Fruit fly (Drosophila melanogaster) whole organism, embryonic: ENCODE data around the gene Parg.

Experiments used
- Abd-B ChIP-seq: fragments of 200-800 bp; sonication (Bioruptor generic); optimal IDR thresholded peaks from 2 replicates; lab custom pipeline; 2018; ENCODE audit warnings: missing biosample characterization, mild to moderate bottlenecking, missing genetic modification characterization, moderate library complexity
- Atf-2 ChIP-seq: fragments of 200-800 bp; sonication (Bioruptor generic); optimal IDR thresholded peaks from 2 replicates; lab custom pipeline; 2016; ENCODE audit warnings: missing biosample characterization, missing genetic modification characterization
- Bgb ChIP-seq: fragments of 200-800 bp; sonication (Bioruptor generic); IDR thresholded peaks from 2 replicates; pipeline ENCODE4 v1.3.6; 2022; ENCODE audit warnings: missing biosample characterization, missing genetic modification characterization; ENCODE audit not compliant: partially characterized antibody
- CG11093 ChIP-seq: fragments of 200-800 bp; sonication (Bioruptor generic); IDR thresholded peaks from 3 replicates; pipeline ENCODE4 v1.3.6; 2022; ENCODE audit warnings: missing biosample characterization, missing genetic modification characterization
- CG11456 ChIP-seq: fragments of 200-800 bp; sonication (Bioruptor generic); IDR thresholded peaks from 3 replicates; pipeline ENCODE4 v1.3.6; 2022; ENCODE audit warnings: missing biosample characterization, missing genetic modification characterization
- CG11696 ChIP-seq: fragments of 200-800 bp; sonication (Bioruptor generic); IDR thresholded peaks from 2 replicates; pipeline ENCODE4 v1.3.6; 2022; ENCODE audit warnings: missing biosample characterization, missing genetic modification characterization
- CG13424 ChIP-seq: fragments of 200-800 bp; sonication (Bioruptor generic); optimal IDR thresholded peaks from 2 replicates; lab custom pipeline; 2019; ENCODE audit warnings: missing biosample characterization, mild to moderate bottlenecking, missing genetic modification characterization, moderate library complexity
- CG13894 ChIP-seq: fragments of 200-800 bp; sonication (Bioruptor generic); optimal IDR thresholded peaks from 3 replicates; lab custom pipeline; 2018; ENCODE audit warnings: missing biosample characterization, mild to moderate bottlenecking, missing genetic modification characterization, moderate library complexity
- CG14860 ChIP-seq: fragments of 200-800 bp; sonication (Bioruptor generic); IDR thresholded peaks from 3 replicates; pipeline ENCODE4 v1.3.6; 2022; ENCODE audit warnings: missing biosample characterization, missing genetic modification characterization; ENCODE audit not compliant: partially characterized antibody
- CG15073 ChIP-seq: fragments of 200-800 bp; sonication (Bioruptor generic); optimal IDR thresholded peaks from 2 replicates; lab custom pipeline; 2016; ENCODE audit warnings: missing biosample characterization, missing genetic modification characterization
- CG1832 ChIP-seq: fragments of 200-800 bp; sonication (Bioruptor generic); optimal IDR thresholded peaks from 2 replicates; lab custom pipeline; 2017; ENCODE audit warnings: missing biosample characterization, mild to moderate bottlenecking, missing genetic modification characterization, inconsistent platforms
- CG18476 ChIP-seq: fragments of 200-800 bp; sonication (Bioruptor generic); optimal IDR thresholded peaks from 2 replicates; lab custom pipeline; 2016; ENCODE audit warnings: missing biosample characterization, mild to moderate bottlenecking, missing genetic modification characterization
- CG18599 ChIP-seq: fragments of 200-800 bp; sonication (Bioruptor generic); optimal IDR thresholded peaks from 3 replicates; lab custom pipeline; 2017; ENCODE audit warnings: missing biosample characterization, missing genetic modification characterization, mild to moderate bottlenecking, moderate library complexity, missing genetic modification reagents
- CG2889 ChIP-seq: fragments of 200-800 bp; sonication (Bioruptor generic); IDR thresholded peaks from 3 replicates; pipeline ENCODE4 v1.3.6; 2022; ENCODE audit warnings: missing biosample characterization, missing genetic modification characterization
- CG30020 ChIP-seq: fragments of 200-800 bp; optimal IDR thresholded peaks from 2 replicates; lab custom pipeline; 2019; ENCODE audit warnings: missing biosample characterization, mild to moderate bottlenecking, missing genetic modification characterization, moderate library complexity
- CG31224 ChIP-seq: fragments of 200-800 bp; sonication (Bioruptor generic); IDR thresholded peaks from 2 replicates; pipeline ENCODE4 v1.3.6; 2022; ENCODE audit warnings: missing biosample characterization, missing genetic modification characterization
- CG3726 ChIP-seq: fragments of 200-800 bp; sonication (Bioruptor generic); IDR thresholded peaks from 3 replicates; pipeline ENCODE4, ENCODE4 v1.3.6; 2022; ENCODE audit warnings: missing biosample characterization, missing genetic modification characterization
- CG6683 ChIP-seq: fragments of 200-800 bp; sonication (Bioruptor generic); optimal IDR thresholded peaks from 2 replicates; lab custom pipeline; 2017; ENCODE audit warnings: missing biosample characterization, mild to moderate bottlenecking, missing genetic modification characterization, missing genetic modification reagents
- CG7963 ChIP-seq: fragments of 200-800 bp; sonication (Bioruptor generic); IDR thresholded peaks from 3 replicates; pipeline ENCODE4 v1.3.6; 2022; ENCODE audit warnings: missing biosample characterization, missing genetic modification characterization; ENCODE audit not compliant: partially characterized antibody
- CG8765 ChIP-seq: fragments of 200-800 bp; sonication (Bioruptor generic); IDR thresholded peaks from 2 replicates; pipeline ENCODE4 v1.3.6; 2022; ENCODE audit warnings: missing biosample characterization, missing genetic modification characterization
- Dek ChIP-seq: fragments of 200-800 bp; sonication (Bioruptor generic); optimal IDR thresholded peaks from 3 replicates; lab custom pipeline; 2019; ENCODE audit warnings: missing biosample characterization, mild to moderate bottlenecking, missing genetic modification characterization, moderate library complexity
- E2f2 ChIP-seq: fragments of 200-800 bp; sonication (Bioruptor generic); IDR thresholded peaks from 2 replicates; pipeline ENCODE4 v1.3.6; 2022; ENCODE audit warnings: missing biosample characterization, missing genetic modification characterization
- ERR ChIP-seq: fragments of 200-800 bp; sonication (Bioruptor generic); optimal IDR thresholded peaks from 2 replicates; lab custom pipeline; 2016; ENCODE audit warnings: missing biosample characterization, missing genetic modification characterization
- Hr3 ChIP-seq: fragments of 200-800 bp; sonication (Bioruptor generic); optimal IDR thresholded peaks from 3 replicates; lab custom pipeline; 2016; ENCODE audit warnings: missing biosample characterization, missing genetic modification characterization
- MBD-R2 ChIP-seq: fragments of 200-800 bp; sonication (Bioruptor generic); IDR thresholded peaks from 2 replicates; pipeline ENCODE4 v1.3.6; 2022; ENCODE audit warnings: missing biosample characterization, missing genetic modification characterization
- NC2β ChIP-seq: fragments of 200-800 bp; sonication (Bioruptor generic); optimal IDR thresholded peaks from 2 replicates; lab custom pipeline; 2016; ENCODE audit warnings: missing biosample characterization, missing genetic modification characterization
- Opbp ChIP-seq: fragments of 200-800 bp; sonication (Bioruptor generic); IDR thresholded peaks from 3 replicates; pipeline ENCODE4 v1.3.6; 2022; ENCODE audit warnings: missing biosample characterization, missing genetic modification characterization; ENCODE audit not compliant: partially characterized antibody
- Sox100B ChIP-seq: fragments of 200-800 bp; sonication (Bioruptor generic); optimal IDR thresholded peaks from 3 replicates; lab custom pipeline; 2018; ENCODE audit warnings: missing biosample characterization, mild to moderate bottlenecking, missing genetic modification characterization
- Sox102F ChIP-seq: fragments of 200-800 bp; sonication (Bioruptor generic); optimal IDR thresholded peaks from 2 replicates; lab custom pipeline; 2018; ENCODE audit warnings: missing biosample characterization, mild to moderate bottlenecking, missing genetic modification characterization, moderate library complexity
- Taf1 ChIP-seq: fragments of 200-800 bp; sonication (Bioruptor generic); IDR thresholded peaks from 2 replicates; pipeline ENCODE4 v1.3.6; 2022; ENCODE audit warnings: missing biosample characterization, missing genetic modification characterization
- abd-A ChIP-seq: fragments of 200-800 bp; sonication (Bioruptor generic); optimal IDR thresholded peaks from 3 replicates; lab custom pipeline; 2019; ENCODE audit warnings: missing biosample characterization, mild to moderate bottlenecking, missing genetic modification characterization, moderate library complexity
- cad ChIP-seq: fragments of >200 bp; optimal IDR thresholded peaks from 2 replicates; lab custom pipeline; 2017; ENCODE audit warnings: missing biosample characterization, missing genetic modification characterization
- crc ChIP-seq: fragments of 200-800 bp; sonication (Bioruptor generic); optimal IDR thresholded peaks from 2 replicates; lab custom pipeline; 2016; ENCODE audit warnings: missing biosample characterization, missing genetic modification characterization
- dpn ChIP-seq, 2 experiments: fragments of 200-800 bp; sonication (Bioruptor generic); optimal IDR thresholded peaks; 3 replicates each; lab custom pipeline; 2016; ENCODE audit warnings: missing biosample characterization in 2 of 2, missing genetic modification characterization in 2 of 2
- dysf ChIP-seq: fragments of 200-800 bp; sonication (Bioruptor generic); IDR thresholded peaks from 3 replicates; pipeline ENCODE4 v1.3.6; 2022; ENCODE audit warnings: missing biosample characterization, missing genetic modification characterization
- emc ChIP-seq: fragments of 200-800 bp; sonication (Bioruptor generic); optimal IDR thresholded peaks from 2 replicates; lab custom pipeline; 2016; ENCODE audit warnings: missing biosample characterization, missing genetic modification characterization
- ewg ChIP-seq: fragments of 200-800 bp; sonication (Bioruptor generic); optimal IDR thresholded peaks from 3 replicates; lab custom pipeline; 2017; ENCODE audit warnings: mild to moderate bottlenecking, missing biosample characterization, missing genetic modification reagents, missing genetic modification characterization
- hth ChIP-seq: fragments of >200 bp; optimal IDR thresholded peaks from 2 replicates; lab custom pipeline; 2017; ENCODE audit warnings: inconsistent platforms
- jumu ChIP-seq: fragments of 200-800 bp; sonication (Bioruptor generic); optimal IDR thresholded peaks from 3 replicates; lab custom pipeline; 2016; ENCODE audit warnings: missing biosample characterization, missing genetic modification characterization
- otp ChIP-seq: fragments of 200-800 bp; sonication (Bioruptor generic); IDR thresholded peaks from 3 replicates; pipeline ENCODE4, ENCODE4 v1.3.6; 2022; ENCODE audit warnings: missing biosample characterization, missing genetic modification characterization
- ro ChIP-seq: fragments of 200-800 bp; sonication (Bioruptor generic); IDR thresholded peaks from 2 replicates; pipeline ENCODE4 v1.3.6; 2022; ENCODE audit warnings: missing biosample characterization, missing genetic modification characterization
- shn ChIP-seq: fragments of 200-800 bp; sonication (Bioruptor generic); optimal IDR thresholded peaks from 3 replicates; lab custom pipeline; 2016; ENCODE audit warnings: missing biosample characterization, missing genetic modification characterization
- sr ChIP-seq: fragments of 200-800 bp; sonication (Bioruptor generic); IDR thresholded peaks from 3 replicates; pipeline ENCODE4 v1.3.6; 2022; ENCODE audit warnings: missing biosample characterization, missing genetic modification characterization
- twi ChIP-seq: fragments of 200-800 bp; optimal IDR thresholded peaks from 2 replicates; lab custom pipeline; 2019; ENCODE audit warnings: missing biosample characterization, mild to moderate bottlenecking, missing genetic modification characterization, moderate library complexity
- vfl ChIP-seq: fragments of 200-800 bp; sonication (Bioruptor generic); optimal IDR thresholded peaks from 2 replicates; lab custom pipeline; 2016; ENCODE audit warnings: missing biosample characterization, missing genetic modification characterization
- vnd ChIP-seq: fragments of 200-800 bp; sonication (Bioruptor generic); IDR thresholded peaks from 3 replicates; pipeline ENCODE4 v1.3.6; 2022; ENCODE audit warnings: missing biosample characterization, missing genetic modification characterization; ENCODE audit not compliant: partially characterized antibody
- z ChIP-seq: fragments of 200-800 bp; sonication (Bioruptor generic); IDR thresholded peaks from 3 replicates; pipeline ENCODE4 v1.3.6; 2022; ENCODE audit warnings: missing biosample characterization, missing genetic modification characterization
- zfh1 ChIP-seq: fragments of 200-800 bp; sonication (Bioruptor generic); IDR thresholded peaks from 3 replicates; pipeline ENCODE4 v1.3.6; 2022; ENCODE audit warnings: missing biosample characterization, missing genetic modification characterization

Gene Parg

DNA sequence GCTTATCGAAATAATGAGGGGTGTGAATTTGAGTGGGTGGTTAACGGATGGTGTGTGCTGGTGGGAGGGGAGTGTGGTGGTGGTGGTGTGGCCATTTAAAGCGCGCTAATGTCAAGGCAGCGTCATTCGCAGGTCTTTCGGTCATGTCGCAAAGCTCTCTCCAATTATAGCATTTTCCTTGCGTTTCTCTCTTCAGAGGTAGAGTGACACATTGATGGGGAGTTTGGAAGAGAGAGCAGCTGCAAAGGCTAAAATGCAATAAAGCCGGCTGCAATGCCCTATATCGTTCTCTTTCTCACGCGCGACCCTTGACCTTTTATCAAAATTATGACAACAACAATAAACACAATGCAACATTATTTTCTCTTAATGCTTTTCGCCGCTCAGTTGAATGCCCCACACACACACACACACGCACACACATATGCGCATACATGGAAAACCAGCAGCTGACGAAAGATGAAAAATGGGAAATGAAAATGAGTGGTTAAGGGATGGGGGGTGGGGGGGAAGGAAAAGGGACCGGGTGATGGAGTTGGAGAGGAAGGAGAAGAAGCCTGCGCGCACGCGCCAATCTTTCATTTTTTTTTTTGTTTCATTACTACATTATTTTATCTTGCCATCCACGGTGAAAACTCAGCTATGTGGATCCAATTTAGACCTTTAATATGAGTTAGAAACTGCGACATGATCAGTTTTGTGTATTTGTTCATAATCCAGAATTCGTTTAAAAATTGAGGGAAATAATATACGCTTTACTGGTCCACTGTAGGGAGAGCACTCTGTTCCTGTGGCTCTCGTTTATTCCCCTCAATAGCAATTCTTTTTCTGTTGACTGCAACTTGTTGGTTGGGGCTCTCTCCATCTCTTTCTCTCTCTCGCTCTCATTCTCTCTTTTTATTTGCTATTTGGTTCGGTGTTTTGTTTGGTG is 20.6 kb upstream of the Parg start (continued):
- TF ChIP-seq otp (GFP tag; lab: Robert Waterston, UW) (peak; percentile 81; the same call in 2 of the 3 replicates), Dek (tag; lab: Kevin White, UChicago) (peak; percentile 64), ERR (GFP tag; lab: Kevin White, UChicago) (peak; percentile 60), zfh1 (peak; percentile 85), ro (GFP tag; lab: Robert Waterston, UW) (no peak), CG11093 (GFP tag; lab: Robert Waterston, UW) (peak; percentile 75; the same call in 2 of the 3 replicates), crc (GFP tag; lab: Kevin White, UChicago) (peak; percentile 42), CG15073 (GFP tag; lab: Kevin White, UChicago) (no peak), jumu (GFP tag; lab: Kevin White, UChicago) (peak; percentile 83), CG3726 (GFP tag; lab: Robert Waterston, UW) (0 out of 3 replicates have a peak, but pooled peaks have one; percentile 50), CG11456 (peak; percentile 75), CG8765 (GFP tag; lab: Robert Waterston, UW) (peak; percentile 54; the same call in 1 of the 2 replicates), Taf1 (peak; percentile 50; the same call in 1 of the 2 replicates), CG31224 (GFP tag; lab: Robert Waterston, UW) (peak; percentile 40; the same call in 1 of the 2 replicates), Abd-B (GFP tag; lab: Kevin White, UChicago) (peak; percentile 56), CG30020 (tag; lab: Kevin White, UChicago) (peak; percentile 15), Sox100B (GFP tag; lab: Kevin White, UChicago) (peak; percentile 73), Sox102F (GFP tag; lab: Kevin White, UChicago) (peak; percentile 84), CG1832 (GFP tag; lab: Kevin White, UChicago) (peak; percentile 7), CG18599 (GFP tag; lab: Kevin White, UChicago) (peak; percentile 88), shn (GFP tag; lab: Kevin White, UChicago) (peak; percentile 27), CG6683 (GFP tag; lab: Kevin White, UChicago) (peak; percentile 48), dpn (GFP tag; optimal IDR thresholded peaks at IDR 0.05; lab: Kevin White, UChicago) (peak; percentile 74 to 81), CG18476 (GFP tag; lab: Kevin White, UChicago) (peak; percentile 47), Opbp (GFP tag; lab: Robert Waterston, UW) (no peak), Atf-2 (GFP tag; lab: Kevin White, UChicago) (peak; percentile 66), MBD-R2 (GFP tag; lab: Robert Waterston, UW) (peak; percentile 45; the same call in 1 of the 2 replicates), E2f2 (GFP tag; lab: Robert Waterston, UW) (peak; percentile 53; the same call in 1 of the 2 replicates), emc (GFP tag; lab: Kevin White, UChicago) (peak; percentile 43), Hr3 (GFP tag; lab: Kevin White, UChicago) (peak; percentile 64), vnd (GFP tag; lab: Robert Waterston, UW) (no peak), CG11696 (GFP tag; lab: Robert Waterston, UW) (peak; percentile 50; the same call in 1 of the 2 replicates), ewg (GFP tag; lab: Kevin White, UChicago) (peak; percentile 90), dysf (GFP tag; lab: Robert Waterston, UW) (peak; percentile 79), twi (peak; percentile 63), CG13894 (tag; lab: Kevin White, UChicago) (peak; percentile 44), CG2889 (GFP tag; lab: Robert Waterston, UW) (peak; percentile 45; the same call in 1 of the 3 replicates), vfl (peak; percentile 20), CG14860 (GFP tag; lab: Robert Waterston, UW) (no peak), abd-A (tag; lab: Kevin White, UChicago) (peak; percentile 83), z (GFP tag; lab: Robert Waterston, UW) (0 out of 3 replicates have a peak, but pooled peaks have one; percentile 20), hth (lab: Kevin White, UChicago) (no peak), CG7963 (GFP tag; lab: Robert Waterston, UW) (no peak), CG13424 (tag; lab: Kevin White, UChicago) (peak; percentile 81), cad (GFP tag; lab: Kevin White, UChicago) (no peak), sr (GFP tag; lab: Robert Waterston, UW) (no peak), Bgb (GFP tag; lab: Robert Waterston, UW) (no peak), NC2β (peak; percentile 76)
